Worm (Caenorhabditis elegans) whole organism, late embryonic: ENCODE measurements around the gene fshr-1.

Experiments
- ama-1 ChIP-seq: fragments of 150-350 bp; optimal IDR thresholded peaks from 2 replicates; lab custom pipeline; 2014
- ceh-6 ChIP-seq: fragments of 200-800 bp; sonication (Bioruptor generic); optimal IDR thresholded peaks from 2 replicates; lab custom pipeline; 2018; ENCODE audit warnings: mild to moderate bottlenecking, missing genetic modification characterization, missing compliant biosample characterization
- dve-1 ChIP-seq: sonication (generic microtip); optimal IDR thresholded peaks from 2 replicates; lab custom pipeline; 2017; ENCODE audit warnings: antibody characterized with exemption, mild to moderate bottlenecking, missing genetic modification characterization, missing compliant biosample characterization
- fax-1 ChIP-seq: sonication (generic microtip); optimal IDR thresholded peaks from 2 replicates; lab custom pipeline; 2016; ENCODE audit warnings: missing genotype, missing genetic modification characterization, missing compliant biosample characterization
- pag-3 ChIP-seq: sonication (generic microtip); optimal IDR thresholded peaks from 2 replicates; lab custom pipeline; 2016; ENCODE audit warnings: missing compliant biosample characterization, missing genetic modification characterization, borderline replicate concordance
- pqm-1 ChIP-seq: sonication (generic microtip); optimal IDR thresholded peaks from 2 replicates; lab custom pipeline; 2016; ENCODE audit warnings: missing genetic modification characterization, missing compliant biosample characterization
- zip-5 ChIP-seq: sonication (generic microtip); optimal IDR thresholded peaks from 2 replicates; lab custom pipeline; 2016; ENCODE audit warnings: missing genetic modification characterization, missing compliant biosample characterization

- TF ChIP-seq zip-5 (tag; lab: Kevin White, UChicago), result no peak
- TF ChIP-seq ama-1 (lab: Kevin White, UChicago), result no peak
- TF ChIP-seq fax-1, result no peak
- no peak for TF ChIP-seq dve-1 (tag; lab: Kevin White, UChicago)
- TF ChIP-seq pag-3 (tag; lab: Kevin White, UChicago), result no peak
- no peak for TF ChIP-seq ceh-6 (GFP tag; lab: Kevin White, UChicago)
- no peak for TF ChIP-seq pqm-1 (tag; lab: Kevin White, UChicago)
Measured at ce11 chrV:9937435-9937834, 47.8 kb downstream of the fshr-1 start, which contains the start of gene srj-33.
